Worm (Caenorhabditis elegans) whole organism, L3 larva: ENCODE measurements around the gene marc-5.

Experiments
- ama-1 ChIP-seq: fragments of 150-350 bp; optimal IDR thresholded peaks from 2 replicates; lab custom pipeline; 2018
- daf-12 ChIP-seq: fragments of 150-350 bp; optimal IDR thresholded peaks from 2 replicates; lab custom pipeline; 2014; ENCODE audit warnings: missing biosample characterization, missing genetic modification reagents, missing genetic modification characterization
- egl-27 ChIP-seq: sonication (generic microtip); optimal IDR thresholded peaks from 4 replicates; lab custom pipeline; 2017; ENCODE audit warnings: missing biosample characterization, missing genetic modification reagents, missing genetic modification characterization
- nhr-11 ChIP-seq: fragments of 150-350 bp; optimal IDR thresholded peaks from 2 replicates; lab custom pipeline; 2014; ENCODE audit warnings: missing biosample characterization, missing genetic modification characterization
- nhr-12 ChIP-seq: fragments of 150-350 bp; optimal IDR thresholded peaks from 2 replicates; lab custom pipeline; 2014; ENCODE audit warnings: missing biosample characterization, missing genetic modification characterization
- skn-1 ChIP-seq: fragments of 150-350 bp; optimal IDR thresholded peaks from 2 replicates; lab custom pipeline; 2014; ENCODE audit warnings: missing biosample characterization, missing genetic modification characterization
- snpc-4 ChIP-seq: fragments of 150-350 bp; optimal IDR thresholded peaks from 2 replicates; lab custom pipeline; 2014; ENCODE audit warnings: missing biosample characterization, missing genetic modification characterization
- tbx-2 ChIP-seq: sonication (generic microtip); optimal IDR thresholded peaks from 2 replicates; lab custom pipeline; 2016; ENCODE audit warnings: mild to moderate bottlenecking, missing genetic modification characterization, missing compliant biosample characterization
- ztf-11 ChIP-seq: fragments of 150-350 bp; optimal IDR thresholded peaks from 2 replicates; lab custom pipeline; 2014; ENCODE audit warnings: missing biosample characterization, missing genetic modification characterization

- TF ChIP-seq daf-12 (tag; lab: Kevin White, UChicago) (no peak), tbx-2 (tag; lab: Kevin White, UChicago) (no peak), egl-27 (no peak), nhr-12 (no peak), snpc-4 (tag; lab: Kevin White, UChicago) (no peak), ama-1 (lab: Kevin White, UChicago) (no peak), ztf-11 (tag; lab: Kevin White, UChicago) (no peak), skn-1 (tag; lab: Kevin White, UChicago) (no peak), nhr-11 (tag; lab: Kevin White, UChicago) (no peak)
Observed at ce11 chrII:12397656-12398055, 18.3 kb upstream of the marc-5 start, which contains the start of gene F57G9.7.
